Worm (Caenorhabditis elegans) whole organism, late embryonic: ENCODE data around the gene srd-39.

Source experiments
- C08G9.2 ChIP-seq: sonication (generic microtip); optimal IDR thresholded peaks from 2 replicates; lab custom pipeline; 2016; ENCODE audit warnings: mild to moderate bottlenecking, missing genetic modification characterization, moderate library complexity, missing compliant biosample characterization
- K09A11.1 ChIP-seq: sonication (generic microtip); optimal IDR thresholded peaks from 2 replicates; lab custom pipeline; 2017; ENCODE audit warnings: antibody characterized with exemption, mild to moderate bottlenecking, missing genetic modification characterization, missing compliant biosample characterization; ENCODE audit not compliant: insufficient read depth
- ahr-1 ChIP-seq: sonication (generic microtip); optimal IDR thresholded peaks from 2 replicates; lab custom pipeline; 2016; ENCODE audit warnings: missing genetic modification characterization, missing compliant biosample characterization
- ceh-14 ChIP-seq: sonication (generic microtip); optimal IDR thresholded peaks from 2 replicates; lab custom pipeline; 2016; ENCODE audit warnings: missing genotype, missing genetic modification characterization, missing compliant biosample characterization
- ceh-18 ChIP-seq: sonication (generic microtip); optimal IDR thresholded peaks from 2 replicates; lab custom pipeline; 2016; ENCODE audit warnings: missing genetic modification characterization, missing compliant biosample characterization
- ceh-19 ChIP-seq: fragments of 200-800 bp; sonication (Bioruptor generic); optimal IDR thresholded peaks from 2 replicates; lab custom pipeline; 2018; ENCODE audit warnings: mild to moderate bottlenecking, missing genetic modification characterization, missing compliant biosample characterization
- ceh-31 ChIP-seq: sonication (generic microtip); optimal IDR thresholded peaks from 2 replicates; lab custom pipeline; 2016; ENCODE audit warnings: missing genetic modification characterization, missing compliant biosample characterization
- ceh-45 ChIP-seq: fragments of 200-800 bp; sonication (Bioruptor generic); IDR thresholded peaks from 2 replicates; pipeline ENCODE4 v1.3.6; 2022; ENCODE audit warnings: missing genetic modification reagents, missing genetic modification characterization, missing compliant biosample characterization
- che-1 ChIP-seq: sonication (generic microtip); optimal IDR thresholded peaks from 2 replicates; lab custom pipeline; 2016; ENCODE audit warnings: mild to moderate bottlenecking, missing genetic modification characterization, missing compliant biosample characterization
- dve-1 ChIP-seq: sonication (generic microtip); optimal IDR thresholded peaks from 2 replicates; lab custom pipeline; 2017; ENCODE audit warnings: antibody characterized with exemption, mild to moderate bottlenecking, missing genetic modification characterization, missing compliant biosample characterization
- elt-2 ChIP-seq: sonication (generic microtip); optimal IDR thresholded peaks from 2 replicates; lab custom pipeline; 2016; ENCODE audit warnings: missing genetic modification reagents, missing genetic modification characterization, missing compliant biosample characterization
- elt-4 ChIP-seq: sonication (generic microtip); optimal IDR thresholded peaks from 2 replicates; lab custom pipeline; 2016; ENCODE audit warnings: missing genetic modification characterization, missing compliant biosample characterization
- ets-4 ChIP-seq: sonication (generic microtip); optimal IDR thresholded peaks from 2 replicates; lab custom pipeline; 2016; ENCODE audit warnings: missing genetic modification characterization, missing compliant biosample characterization
- eyg-1 ChIP-seq: sonication (generic microtip); optimal IDR thresholded peaks from 2 replicates; lab custom pipeline; 2016; ENCODE audit warnings: missing genotype, missing genetic modification characterization, missing compliant biosample characterization
- fax-1 ChIP-seq: sonication (generic microtip); optimal IDR thresholded peaks from 2 replicates; lab custom pipeline; 2016; ENCODE audit warnings: missing genotype, missing genetic modification characterization, missing compliant biosample characterization
- fkh-10 ChIP-seq: fragments of 150-350 bp; optimal IDR thresholded peaks from 2 replicates; lab custom pipeline; 2014; ENCODE audit warnings: missing biosample characterization, missing genetic modification reagents, missing genetic modification characterization
- hlh-15 ChIP-seq: sonication (generic microtip); optimal IDR thresholded peaks from 2 replicates; lab custom pipeline; 2016; ENCODE audit warnings: missing genetic modification characterization, missing compliant biosample characterization
- hlh-8 ChIP-seq: sonication (generic microtip); optimal IDR thresholded peaks from 2 replicates; lab custom pipeline; 2016; ENCODE audit warnings: missing genotype, missing genetic modification characterization, missing compliant biosample characterization
- lim-6 ChIP-seq: sonication (generic microtip); optimal IDR thresholded peaks from 2 replicates; lab custom pipeline; 2016; ENCODE audit warnings: missing genetic modification characterization, missing compliant biosample characterization
- mec-3 ChIP-seq: sonication (generic microtip); optimal IDR thresholded peaks from 2 replicates; lab custom pipeline; 2016; ENCODE audit warnings: borderline replicate concordance, missing genetic modification characterization, missing compliant biosample characterization
- nfya-1 ChIP-seq: sonication (generic microtip); optimal IDR thresholded peaks from 2 replicates; lab custom pipeline; 2017; ENCODE audit warnings: missing genetic modification characterization, mild to moderate bottlenecking, missing compliant biosample characterization, antibody characterized with exemption, moderate library complexity
- nhr-232 ChIP-seq: sonication (generic microtip); optimal IDR thresholded peaks from 2 replicates; lab custom pipeline; 2016; ENCODE audit warnings: missing genetic modification characterization, missing compliant biosample characterization
- npax-4 ChIP-seq: sonication (generic microtip); optimal IDR thresholded peaks from 2 replicates; lab custom pipeline; 2016; ENCODE audit warnings: missing genetic modification characterization, missing compliant biosample characterization
- odd-2 ChIP-seq: sonication (generic microtip); optimal IDR thresholded peaks from 2 replicates; lab custom pipeline; 2017; ENCODE audit warnings: antibody characterized with exemption, mild to moderate bottlenecking, missing genetic modification characterization, missing compliant biosample characterization
- pag-3 ChIP-seq: sonication (generic microtip); optimal IDR thresholded peaks from 2 replicates; lab custom pipeline; 2016; ENCODE audit warnings: missing compliant biosample characterization, missing genetic modification characterization, borderline replicate concordance
- pat-9 ChIP-seq: fragments of 200-800 bp; sonication (Bioruptor generic); optimal IDR thresholded peaks from 2 replicates; lab custom pipeline; 2018; ENCODE audit warnings: mild to moderate bottlenecking, missing genetic modification characterization, moderate library complexity, missing compliant biosample characterization
- pax-1 ChIP-seq: fragments of 150-350 bp; optimal IDR thresholded peaks from 2 replicates; lab custom pipeline; 2014; ENCODE audit warnings: missing biosample characterization, missing genetic modification characterization
- pqm-1 ChIP-seq: sonication (generic microtip); optimal IDR thresholded peaks from 2 replicates; lab custom pipeline; 2016; ENCODE audit warnings: missing genetic modification characterization, missing compliant biosample characterization
- rnt-1 ChIP-seq: sonication (generic microtip); optimal IDR thresholded peaks from 2 replicates; lab custom pipeline; 2016; ENCODE audit warnings: missing genetic modification characterization, missing compliant biosample characterization
- sdc-2 ChIP-seq: sonication (generic microtip); optimal IDR thresholded peaks from 2 replicates; lab custom pipeline; 2016; ENCODE audit warnings: missing genotype, missing genetic modification characterization, missing compliant biosample characterization
- sox-2 ChIP-seq: fragments of 200-800 bp; sonication (Bioruptor generic); IDR thresholded peaks from 2 replicates; pipeline ENCODE4 v1.3.6; 2022; ENCODE audit warnings: missing genetic modification reagents, missing genetic modification characterization, missing compliant biosample characterization
- syd-9 ChIP-seq: sonication (generic microtip); optimal IDR thresholded peaks from 2 replicates; lab custom pipeline; 2016; ENCODE audit warnings: mild to moderate bottlenecking, missing genetic modification characterization, moderate library complexity, missing compliant biosample characterization
- tbx-7 ChIP-seq: sonication (generic microtip); optimal IDR thresholded peaks from 2 replicates; lab custom pipeline; 2016; ENCODE audit warnings: missing genotype, missing genetic modification characterization, missing compliant biosample characterization
- unc-42 ChIP-seq: sonication (generic microtip); optimal IDR thresholded peaks from 2 replicates; lab custom pipeline; 2016; ENCODE audit warnings: missing genotype, missing genetic modification characterization, missing compliant biosample characterization
- unc-86 ChIP-seq: sonication (generic microtip); optimal IDR thresholded peaks from 2 replicates; lab custom pipeline; 2016; ENCODE audit warnings: missing genetic modification characterization, missing compliant biosample characterization
- zip-5 ChIP-seq: sonication (generic microtip); optimal IDR thresholded peaks from 2 replicates; lab custom pipeline; 2016; ENCODE audit warnings: missing genetic modification characterization, missing compliant biosample characterization
- ztf-16 ChIP-seq: sonication (generic microtip); optimal IDR thresholded peaks from 2 replicates; lab custom pipeline; 2017; ENCODE audit warnings: missing genetic modification characterization, missing compliant biosample characterization

The srd-39 gene

DNA sequence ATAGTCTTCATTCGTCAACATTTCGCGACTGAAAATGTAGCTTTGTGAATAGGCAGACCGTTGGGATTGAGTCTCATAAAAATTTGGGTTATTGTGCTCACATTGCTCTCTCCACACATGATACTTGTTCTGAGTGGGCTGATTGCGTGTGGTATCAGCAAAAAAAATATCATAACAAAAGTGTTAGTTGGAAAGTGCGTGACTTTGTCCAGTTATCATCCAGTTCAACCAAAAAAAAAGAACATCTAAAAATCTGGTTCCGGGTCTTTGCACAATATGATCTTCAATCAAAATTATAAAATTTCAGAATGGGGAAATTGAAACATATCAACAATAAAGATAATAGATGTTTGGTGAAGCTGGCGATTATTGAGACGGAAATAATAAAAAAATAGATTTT, at the start of gene srd-39:
TSS of gene srd-39 (minus strand) at position 101 of the 400 bp plus-strand sequence.
- TF ChIP-seq unc-86 (tag; lab: Kevin White, UChicago) (no peak), nfya-1 (tag; lab: Kevin White, UChicago) (no peak), fax-1 (tag; lab: Kevin White, UChicago) (no peak), nhr-232 (no peak), ceh-19 (GFP tag; lab: Kevin White, UChicago) (no peak), sdc-2 (no peak), pag-3 (tag; lab: Kevin White, UChicago) (no peak), ceh-45 (no peak), che-1 (tag; lab: Kevin White, UChicago) (no peak), pat-9 (tag; lab: Kevin White, UChicago) (no peak), dve-1 (tag; lab: Kevin White, UChicago) (no peak), pax-1 (tag; lab: Kevin White, UChicago) (no peak), ceh-14 (no peak), eyg-1 (no peak), pqm-1 (tag; lab: Kevin White, UChicago) (no peak), ahr-1 (tag; lab: Kevin White, UChicago) (no peak), rnt-1 (no peak), C08G9.2 (no peak), odd-2 (tag; lab: Kevin White, UChicago) (no peak), ztf-16 (no peak)

DNA sequence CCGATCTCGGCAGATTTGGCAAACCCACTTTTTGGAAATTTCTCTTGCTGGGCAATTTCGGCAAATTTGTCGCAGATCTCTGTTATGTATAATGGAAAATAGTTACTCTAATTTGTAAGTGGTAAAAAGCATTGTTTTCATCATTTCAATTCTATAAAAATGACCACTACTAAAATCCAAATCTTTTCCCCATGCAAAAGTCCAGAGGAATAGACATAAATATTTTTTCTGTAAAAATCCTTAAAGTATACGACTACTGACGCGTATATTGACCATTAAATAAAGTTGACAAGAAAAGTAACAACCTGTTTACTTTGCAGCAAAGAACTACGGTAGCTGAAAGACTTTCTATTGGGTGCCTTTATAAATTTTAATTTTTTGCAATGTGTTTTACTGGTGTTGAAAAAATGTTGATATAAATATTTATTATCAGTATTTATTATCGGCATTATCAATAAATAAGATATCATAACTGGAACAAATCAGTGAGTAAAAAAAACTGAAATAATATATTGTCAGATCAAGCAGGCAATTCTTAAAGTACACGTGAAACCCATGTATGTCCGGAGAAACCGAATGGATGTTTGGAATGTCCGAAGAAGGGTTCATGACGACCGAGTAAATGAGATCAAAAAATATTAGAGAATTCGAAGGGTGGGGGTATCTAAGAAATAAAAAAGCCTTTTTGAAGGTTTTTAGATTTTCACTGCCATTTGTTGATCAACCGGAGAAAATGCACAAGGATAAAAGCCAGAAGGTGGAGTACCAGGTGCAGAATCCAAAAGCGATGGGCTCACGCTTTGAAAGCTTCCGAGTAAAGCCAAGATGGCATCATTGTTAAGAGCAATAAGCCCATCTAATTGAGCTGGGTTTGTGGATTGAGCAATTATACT, 49.1 kb upstream of the srd-39 start:
- TF ChIP-seq rnt-1: no peak
- TF ChIP-seq lim-6 (tag; lab: Kevin White, UChicago): no peak
- TF ChIP-seq elt-2 (tag; lab: Kevin White, UChicago): peak; percentile 12
- TF ChIP-seq K09A11.1 (tag; lab: Kevin White, UChicago): no peak

- TF ChIP-seq che-1 (tag; lab: Kevin White, UChicago) (no peak), ceh-18 (tag; lab: Kevin White, UChicago) (no peak), hlh-8 (tag; lab: Kevin White, UChicago) (no peak), pat-9 (tag; lab: Kevin White, UChicago) (no peak), mec-3 (tag; lab: Kevin White, UChicago) (no peak), elt-4 (no peak), ceh-31 (no peak), unc-42 (tag; lab: Kevin White, UChicago) (no peak), npax-4 (tag; lab: Kevin White, UChicago) (no peak), nfya-1 (tag; lab: Kevin White, UChicago) (no peak), fkh-10 (GFP tag; lab: Kevin White, UChicago) (no peak), syd-9 (tag; lab: Kevin White, UChicago) (no peak), zip-5 (tag; lab: Kevin White, UChicago) (no peak), sox-2 (GFP tag; lab: Robert Waterston, UW) (no peak)
These were observed 48.0 kb upstream of the srd-39 start for ce11 chrX:13348417-13348816.

DNA sequence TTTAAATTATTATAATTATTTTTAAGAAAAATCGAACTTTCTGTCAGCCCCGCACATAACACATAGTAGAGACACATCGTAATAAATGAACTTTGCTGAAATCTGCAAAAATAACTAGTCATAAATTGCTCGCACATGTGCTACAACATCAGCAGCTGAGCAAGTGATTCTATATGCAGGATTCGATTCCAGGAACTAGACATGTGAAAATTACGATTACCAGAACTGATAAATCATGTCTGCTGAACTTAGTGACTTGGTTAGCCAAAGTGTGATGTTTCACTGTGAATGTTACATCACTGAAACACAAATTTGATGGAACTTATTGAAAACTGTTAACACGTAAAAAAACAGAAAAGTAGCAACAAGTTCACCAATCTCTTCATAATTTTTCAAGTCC, 46.8 kb upstream of the srd-39 start:
- TF ChIP-seq ets-4 (tag; lab: Kevin White, UChicago) (no peak), ceh-14 (no peak), tbx-7 (tag; lab: Kevin White, UChicago) (no peak), pax-1 (tag; lab: Kevin White, UChicago) (no peak), hlh-15 (tag; lab: Kevin White, UChicago) (no peak)
